Worm (Caenorhabditis elegans) whole organism, L4/young adult: ENCODE results near the gene F56B3.4.

ENCODE experiments used
- W03F9.2 ChIP-seq: fragments of 150-350 bp; optimal IDR thresholded peaks from 2 replicates; lab custom pipeline; 2014; ENCODE audit warnings: missing biosample characterization, missing genetic modification characterization
- dao-5 ChIP-seq: sonication (generic microtip); optimal IDR thresholded peaks from 2 replicates; lab custom pipeline; 2016; ENCODE audit warnings: missing genotype, missing genetic modification characterization, moderate library complexity, missing compliant biosample characterization
- him-1 ChIP-seq: sonication (generic microtip); optimal IDR thresholded peaks from 2 replicates; lab custom pipeline; 2016; ENCODE audit warnings: missing genotype, missing genetic modification reagents, missing genetic modification characterization, missing compliant biosample characterization

DNA sequence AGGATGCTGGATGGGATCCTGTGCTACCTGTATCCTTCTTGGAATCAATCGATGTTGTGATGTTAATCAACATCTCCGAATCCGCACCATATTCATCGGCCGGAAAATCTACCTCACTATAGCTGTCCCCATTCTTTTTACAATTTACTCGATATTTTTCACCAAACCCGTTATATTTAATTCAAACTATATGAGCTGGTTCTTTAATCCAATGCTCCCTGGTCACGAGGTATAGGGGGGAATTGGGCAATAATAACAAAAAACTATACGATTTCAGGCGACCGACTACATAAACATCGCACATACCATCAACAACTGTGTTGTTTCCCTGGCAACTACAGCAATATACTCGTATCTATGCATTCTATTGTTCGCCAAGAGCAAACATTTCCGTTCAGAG, 36.5 kb downstream of the F56B3.4 start:
- TF ChIP-seq W03F9.2 (tag; lab: Kevin White, UChicago) (no peak), him-1 (tag; lab: Kevin White, UChicago) (no peak), dao-5 (tag; lab: Kevin White, UChicago) (no peak)
